Worm (Caenorhabditis elegans): Measurements from ENCODE around the gene amph-1.
"Not testable (repeated sequence)": the region's sequence is repeated elsewhere in the genome, so short reads cannot be mapped to it uniquely, and the experiment has no call there.

- not testable (repeated sequence) for TF ChIP-seq snpc-4 (GFP tag; optimal IDR thresholded peaks at IDR 0.05); snpc-4 (tag; optimal IDR thresholded peaks at IDR 0.05); die-1 (tag; optimal IDR thresholded peaks at IDR 0.05); F55B11.4 (tag; optimal IDR thresholded peaks at IDR 0.05; ENCODE audit: borderline replicate concordance, insufficient read depth); B0019.2 (GFP tag; conservative IDR thresholded peaks at IDR 0.05); chd-7 (tag; optimal IDR thresholded peaks at IDR 0.05); unc-130 (GFP tag; optimal IDR thresholded peaks at IDR 0.05); ama-1 (optimal IDR thresholded peaks at IDR 0.05); ama-1 (GFP tag; optimal IDR thresholded peaks at IDR 0.05)
These were observed 51.8 kb downstream of the amph-1 start, which contains the start of the genes F27C8.3 and F27C8.2 for ce11 chrIV:9595779-9596406.

Measured in whole organism, young adult.